Worm (Caenorhabditis elegans) whole organism, L2 larva: ENCODE data around the gene M163.11.

Experiments
- aly-2 ChIP-seq: fragments of 150-350 bp; optimal IDR thresholded peaks from 2 replicates; lab custom pipeline; 2014; ENCODE audit warnings: missing biosample characterization, missing genetic modification characterization
- ama-1 ChIP-seq: fragments of 150-350 bp; optimal IDR thresholded peaks from 2 replicates; lab custom pipeline; 2018; ENCODE audit warnings: inconsistent platforms
- ceh-82 ChIP-seq: fragments of 150-350 bp; optimal IDR thresholded peaks from 2 replicates; lab custom pipeline; 2014; ENCODE audit warnings: missing biosample characterization, missing genetic modification characterization
- lin-39 ChIP-seq: fragments of 150-350 bp; optimal IDR thresholded peaks from 2 replicates; lab custom pipeline; 2014; ENCODE audit warnings: missing biosample characterization, missing genetic modification reagents, missing genetic modification characterization
- nhr-10 ChIP-seq: sonication (generic microtip); optimal IDR thresholded peaks from 2 replicates; lab custom pipeline; 2017; ENCODE audit warnings: missing biosample characterization, missing genetic modification characterization

ce11 chrX:14504551-14504902 lies 25.3 kb downstream of the M163.11 start:
- TF ChIP-seq ceh-82 (tag; lab: Kevin White, UChicago) (no peak), lin-39 (tag; lab: Kevin White, UChicago) (no peak), ama-1 (no peak), nhr-10 (tag; lab: Kevin White, UChicago) (no peak), aly-2 (tag; lab: Kevin White, UChicago) (no peak)
